Worm (Caenorhabditis elegans) whole organism, L4/young adult: ENCODE data around the gene C54F6.5.

ENCODE experiments used
- W03F9.2 ChIP-seq: fragments of 150-350 bp; optimal IDR thresholded peaks from 2 replicates; lab custom pipeline; 2014; ENCODE audit warnings: missing biosample characterization, missing genetic modification characterization
- him-1 ChIP-seq: sonication (generic microtip); optimal IDR thresholded peaks from 2 replicates; lab custom pipeline; 2016; ENCODE audit warnings: missing genotype, missing genetic modification reagents, missing genetic modification characterization, missing compliant biosample characterization

DNA sequence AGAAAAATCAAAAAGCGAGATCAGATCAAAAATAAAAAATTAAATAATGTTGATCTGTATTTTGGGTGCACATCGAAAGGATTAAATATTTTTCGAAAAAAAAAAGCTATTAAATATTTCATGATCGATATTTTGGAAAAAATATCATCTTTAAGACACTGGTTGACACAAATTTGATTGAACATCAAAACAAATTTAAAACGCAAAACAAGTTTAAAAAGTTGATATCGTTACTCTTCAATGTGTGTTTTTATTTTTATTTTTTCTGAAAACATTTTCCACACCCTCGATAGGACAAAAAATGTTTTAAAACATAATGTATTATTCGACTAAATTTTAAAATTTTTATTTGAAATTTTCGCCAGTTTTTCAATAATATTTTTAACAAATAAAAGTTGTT lies 9.1 kb downstream of the C54F6.5 start, which contains the start of gene C54F6.12:
- no peak for TF ChIP-seq him-1 (tag; lab: Kevin White, UChicago)
- no peak for TF ChIP-seq W03F9.2 (tag; lab: Kevin White, UChicago)
